Fruit fly (Drosophila melanogaster) whole organism, wandering third instar larva: Measurements from ENCODE around the gene MFS3.

ENCODE experiments used
- CG9705 ChIP-seq: fragments of 200-800 bp; sonication (Bioruptor generic); optimal IDR thresholded peaks from 2 replicates; lab custom pipeline; 2018; ENCODE audit warnings: missing biosample characterization, mild to moderate bottlenecking, missing genetic modification characterization
- CrebA ChIP-seq: fragments of 200-800 bp; sonication (Bioruptor generic); optimal IDR thresholded peaks from 2 replicates; lab custom pipeline; 2016; ENCODE audit warnings: missing biosample characterization, mild to moderate bottlenecking, missing genetic modification characterization, borderline replicate concordance
- GATAd ChIP-seq: sonication (Bioruptor generic); optimal IDR thresholded peaks from 2 replicates; lab custom pipeline; 2016; ENCODE audit warnings: missing biosample characterization, missing genetic modification characterization
- OdsH ChIP-seq: fragments of 200-800 bp; sonication (Bioruptor generic); optimal IDR thresholded peaks from 2 replicates; lab custom pipeline; 2016; ENCODE audit warnings: missing biosample characterization, mild to moderate bottlenecking, missing genetic modification characterization
- Sp1 ChIP-seq: fragments of 200-800 bp; sonication (Bioruptor generic); optimal IDR thresholded peaks from 3 replicates; lab custom pipeline; 2019; ENCODE audit warnings: missing biosample characterization, mild to moderate bottlenecking, missing genetic modification characterization, moderate library complexity
- br ChIP-seq: fragments of 200-800 bp; sonication (Bioruptor generic); optimal IDR thresholded peaks from 2 replicates; lab custom pipeline; 2016; ENCODE audit warnings: missing biosample characterization, missing genetic modification characterization
- dmrt93B ChIP-seq: fragments of 200-800 bp; sonication (Bioruptor generic); optimal IDR thresholded peaks from 2 replicates; lab custom pipeline; 2018; ENCODE audit warnings: missing biosample characterization, mild to moderate bottlenecking, missing genetic modification characterization
- fru ChIP-seq: fragments of 200-800 bp; sonication (Bioruptor generic); optimal IDR thresholded peaks from 3 replicates; lab custom pipeline; 2016; ENCODE audit warnings: missing biosample characterization, mild to moderate bottlenecking, missing genetic modification characterization
- h ChIP-seq: fragments of 200-800 bp; sonication (Bioruptor generic); optimal IDR thresholded peaks from 3 replicates; lab custom pipeline; 2016; ENCODE audit warnings: missing biosample characterization, mild to moderate bottlenecking, missing genetic modification characterization
- lola ChIP-seq: fragments of >200 bp; optimal IDR thresholded peaks from 2 replicates; lab custom pipeline; 2017; ENCODE audit warnings: missing biosample characterization, missing genetic modification characterization
- psq ChIP-seq: fragments of 200-800 bp; sonication (Bioruptor generic); optimal IDR thresholded peaks from 3 replicates; lab custom pipeline; 2017; ENCODE audit warnings: missing biosample characterization, mild to moderate bottlenecking, missing genetic modification characterization, moderate library complexity
- usp ChIP-seq: fragments of >200 bp; optimal IDR thresholded peaks from 2 replicates; lab custom pipeline; 2017; ENCODE audit warnings: missing biosample characterization, missing genetic modification characterization

DNA sequence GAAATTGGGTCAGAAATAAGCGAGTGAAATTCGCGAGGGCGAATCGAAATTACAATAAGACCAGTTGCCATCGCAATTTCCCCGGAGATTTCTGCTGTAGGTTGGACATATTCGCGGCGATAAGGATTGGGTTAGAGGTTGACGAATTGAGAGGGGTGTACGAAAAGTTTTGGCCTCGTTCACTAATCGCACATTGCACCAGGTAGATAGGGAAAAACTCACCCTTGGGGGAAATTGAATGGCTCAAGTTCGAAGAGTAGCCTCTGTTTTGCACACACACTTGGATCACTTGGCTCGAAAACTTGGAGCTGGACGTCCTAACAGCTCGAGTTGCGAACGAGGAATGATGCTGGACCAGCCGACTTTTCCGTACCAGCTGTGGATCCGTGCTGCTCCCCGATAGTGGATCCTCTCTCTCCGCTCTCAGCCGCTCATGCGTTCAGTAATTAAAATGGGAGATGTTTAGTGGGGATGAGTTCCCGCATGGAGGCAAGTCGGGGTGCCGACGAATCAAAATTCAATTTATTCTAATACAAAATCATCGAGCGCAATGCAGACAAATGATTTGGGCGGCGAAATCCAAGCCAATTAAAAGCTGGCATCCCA, 20.6 kb downstream of the MFS3 start, which contains the start of gene CG5080:
- TF ChIP-seq OdsH (GFP tag; lab: Kevin White, UChicago) = no peak
- no peak for TF ChIP-seq h (GFP tag; lab: Kevin White, UChicago)
- TF ChIP-seq GATAd = no peak
- no peak for TF ChIP-seq CrebA
- TF ChIP-seq fru (GFP tag; lab: Kevin White, UChicago) = no peak
- TF ChIP-seq usp (GFP tag; lab: Kevin White, UChicago) = no peak
- no peak for TF ChIP-seq lola
- no peak for TF ChIP-seq br (GFP tag; lab: Kevin White, UChicago)
- no peak for TF ChIP-seq psq
- TF ChIP-seq dmrt93B (GFP tag; lab: Kevin White, UChicago) = no peak
- TF ChIP-seq CG9705 (GFP tag; lab: Kevin White, UChicago) = no peak
- TF ChIP-seq Sp1 (GFP tag; lab: Kevin White, UChicago) = no peak
